Worm (Caenorhabditis elegans) whole organism, mixed stage, embryonic: ENCODE measurements around the gene F11G11.15.

Source experiments
- ceh-83 ChIP-seq: fragments of 200-800 bp; sonication (Bioruptor generic); optimal IDR thresholded peaks from 2 replicates; lab custom pipeline; 2018; ENCODE audit warnings: mild to moderate bottlenecking, missing genetic modification characterization, missing compliant biosample characterization
- elt-3 ChIP-seq: fragments of 150-350 bp; optimal IDR thresholded peaks from 2 replicates; lab custom pipeline; 2014; ENCODE audit warnings: missing biosample characterization, missing genetic modification characterization
- lin-32 ChIP-seq: fragments of 200-800 bp; sonication (Bioruptor generic); optimal IDR thresholded peaks from 2 replicates; lab custom pipeline; 2018; ENCODE audit warnings: mild to moderate bottlenecking, missing genetic modification characterization, missing compliant biosample characterization
- unc-39 ChIP-seq: fragments of 150-350 bp; optimal IDR thresholded peaks from 2 replicates; lab custom pipeline; 2014; ENCODE audit warnings: missing biosample characterization, missing genetic modification characterization

DNA sequence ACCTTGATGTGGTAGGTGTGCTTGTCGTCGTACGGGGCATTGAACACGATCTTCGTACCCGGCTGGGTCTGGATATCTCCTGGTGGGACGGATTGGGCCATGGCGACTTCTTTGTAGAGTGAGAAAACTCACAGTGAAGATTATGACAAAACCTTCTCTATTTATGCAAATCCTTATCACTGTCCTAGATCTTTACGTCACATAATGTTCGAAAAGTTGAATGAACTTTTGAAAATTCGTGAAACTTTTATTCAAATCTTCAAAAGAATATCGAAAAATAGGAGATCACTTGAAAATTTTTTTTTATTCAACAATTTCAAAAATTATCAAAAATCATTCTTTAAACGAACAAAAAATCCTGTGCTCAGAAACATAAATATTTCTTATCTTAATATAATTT, 17.9 kb downstream of the F11G11.15 start, which contains the start of gene msp-33:
- no peak for TF ChIP-seq lin-32
- TF ChIP-seq unc-39 (tag; lab: Kevin White, UChicago): no peak
- TF ChIP-seq elt-3 (tag; lab: Kevin White, UChicago): no peak
- TF ChIP-seq ceh-83 (GFP tag; lab: Kevin White, UChicago): no peak
